Worm (Caenorhabditis elegans): ENCODE measurements around the gene vamp-7.

vamp-7 gene

DNA sequence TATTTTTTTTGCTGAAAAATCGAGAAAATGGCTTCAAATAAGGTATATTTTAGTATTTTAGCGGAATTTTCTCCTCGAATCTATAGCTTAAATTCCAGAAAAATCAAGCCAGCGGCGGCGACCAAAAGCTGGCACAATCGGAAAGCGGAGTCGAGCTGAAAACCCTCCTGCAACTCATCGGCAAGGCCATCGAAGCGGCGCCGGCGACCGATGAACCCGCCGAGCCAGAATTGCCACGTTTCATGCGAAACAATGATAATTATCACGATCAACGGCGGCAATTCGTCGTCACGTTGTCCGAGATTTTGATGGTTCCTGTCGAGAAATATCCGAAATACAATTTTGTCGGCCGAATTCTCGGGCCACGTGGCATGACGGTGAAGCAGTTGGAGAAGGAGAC is 2.6 kb downstream of the vamp-7 start, which contains the start of gene Y69A2AR.32:
TSS of gene Y69A2AR.32 (plus strand) at position 28 of the 400 bp plus-strand sequence.
- TF ChIP-seq ceh-22 (tag; optimal IDR thresholded peaks at IDR 0.05) (no peak), ceh-34 (tag; optimal IDR thresholded peaks at IDR 0.05) (no peak), tbx-7 (tag; optimal IDR thresholded peaks at IDR 0.05) (no peak), dmd-4 (tag; optimal IDR thresholded peaks at IDR 0.05; ENCODE audit: borderline replicate concordance) (no peak), ttx-3 (tag; optimal IDR thresholded peaks at IDR 0.05) (no peak), lin-11 (tag; optimal IDR thresholded peaks at IDR 0.05) (no peak), C08G9.2 (tag; optimal IDR thresholded peaks at IDR 0.05) (no peak), unc-86 (tag; optimal IDR thresholded peaks at IDR 0.05) (no peak), odd-2 (tag; optimal IDR thresholded peaks at IDR 0.05) (no peak), C38D4.7 (GFP tag; optimal IDR thresholded peaks at IDR 0.05) (no peak), ceh-24 (tag; optimal IDR thresholded peaks at IDR 0.05) (no peak), ceh-19 (GFP tag; optimal IDR thresholded peaks at IDR 0.05) (no peak), unc-55 (GFP tag; optimal IDR thresholded peaks at IDR 0.05) (no peak), zip-5 (tag; optimal IDR thresholded peaks at IDR 0.05) (no peak), tbx-2 (tag; optimal IDR thresholded peaks at IDR 0.05) (no peak), ceh-2 (tag; optimal IDR thresholded peaks at IDR 0.05) (no peak), hlh-13 (GFP tag; optimal IDR thresholded peaks at IDR 0.05) (no peak), ceh-48 (tag; optimal IDR thresholded peaks at IDR 0.05) (no peak)

DNA sequence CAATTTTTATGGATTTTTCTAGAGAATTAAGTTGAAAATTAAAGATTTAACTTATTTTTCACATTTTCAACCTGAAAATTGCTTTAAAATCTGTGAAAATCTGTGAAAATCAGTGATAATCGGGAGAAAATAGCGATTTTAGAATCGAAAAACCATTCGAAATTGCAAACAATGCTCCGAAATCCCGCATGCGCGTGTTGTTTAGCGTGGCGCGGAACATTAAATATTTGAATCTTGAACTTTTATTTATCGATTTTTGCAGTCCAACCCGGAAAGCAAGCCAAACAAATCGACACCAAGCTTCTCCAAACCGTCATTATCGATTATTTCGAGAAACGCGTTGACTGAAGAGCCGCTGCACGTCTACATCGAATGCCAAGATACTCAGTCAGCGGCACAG is 3.1 kb downstream of the vamp-7 start:
- no peak for TF ChIP-seq C38D4.7 (GFP tag; optimal IDR thresholded peaks at IDR 0.05)
- peak; percentile 19 for TF ChIP-seq ceh-48 (tag; optimal IDR thresholded peaks at IDR 0.05)
- no peak for TF ChIP-seq dmd-4 (tag; optimal IDR thresholded peaks at IDR 0.05; ENCODE audit: borderline replicate concordance)
- TF ChIP-seq unc-3 (GFP tag; conservative IDR thresholded peaks at IDR 0.05) = no peak
- no peak for TF ChIP-seq unc-3 (tag; optimal IDR thresholded peaks at IDR 0.05)
- TF ChIP-seq syd-9 (tag; optimal IDR thresholded peaks at IDR 0.05) = no peak
- TF ChIP-seq ceh-9 (tag; optimal IDR thresholded peaks at IDR 0.05) = no peak
- TF ChIP-seq ceh-18 (tag; optimal IDR thresholded peaks at IDR 0.05) = no peak

DNA sequence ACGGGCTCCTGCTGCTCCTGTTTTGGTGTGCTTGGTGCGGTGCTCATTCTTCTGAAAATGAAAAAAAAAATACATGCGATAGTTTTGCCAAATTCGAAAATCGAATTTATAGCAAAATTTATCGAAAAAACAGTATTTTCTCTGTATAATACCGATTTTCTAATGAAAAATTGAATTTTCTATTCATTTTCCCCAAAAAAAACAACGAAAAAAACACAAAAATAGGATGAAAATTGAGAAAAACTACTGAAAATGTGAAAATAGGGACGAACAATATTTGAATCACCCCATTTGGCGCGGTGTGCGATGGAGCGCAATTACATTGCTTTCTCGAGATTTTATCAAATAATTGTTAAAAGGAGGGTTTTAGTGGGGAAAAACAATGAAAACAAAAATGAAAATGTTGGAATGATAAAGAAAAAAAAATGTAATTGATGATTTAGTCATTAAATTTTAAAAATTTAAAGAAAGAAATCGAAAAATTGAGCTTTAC is 5.2 kb downstream of the vamp-7 start, which contains the start of gene Y69A2AR.28:
TSS of gene Y69A2AR.28 (minus strand) at position 51 of the 493 bp plus-strand sequence.
- TF ChIP-seq tbx-2 (tag; optimal IDR thresholded peaks at IDR 0.05) = no peak
- no peak for TF ChIP-seq pros-1 (tag; optimal IDR thresholded peaks at IDR 0.05)
- TF ChIP-seq npax-4 (tag; optimal IDR thresholded peaks at IDR 0.05) = no peak
- TF ChIP-seq unc-86 (tag; optimal IDR thresholded peaks at IDR 0.05) = no peak
- no peak for TF ChIP-seq F13H6.1 (tag; optimal IDR thresholded peaks at IDR 0.05)
- no peak for TF ChIP-seq ets-4 (tag; optimal IDR thresholded peaks at IDR 0.05)
- TF ChIP-seq hlh-13 (GFP tag; optimal IDR thresholded peaks at IDR 0.05) = no peak
- no peak for TF ChIP-seq sox-4 (tag; optimal IDR thresholded peaks at IDR 0.05)
- no peak for TF ChIP-seq ceh-45 (GFP tag; IDR thresholded peaks at IDR 0.05)
- TF ChIP-seq hlh-30 (tag; optimal IDR thresholded peaks at IDR 0.05; ENCODE audit: insufficient read depth) = no peak
- no peak for TF ChIP-seq C38D4.7 (GFP tag; optimal IDR thresholded peaks at IDR 0.05)
- no peak for TF ChIP-seq mec-3 (tag; optimal IDR thresholded peaks at IDR 0.05; ENCODE audit: borderline replicate concordance)
- TF ChIP-seq ceh-48 (tag; optimal IDR thresholded peaks at IDR 0.05) = no peak
- no peak for TF ChIP-seq K09A11.1 (tag; optimal IDR thresholded peaks at IDR 0.05; ENCODE audit: insufficient read depth)
- TF ChIP-seq fax-1 (tag; optimal IDR thresholded peaks at IDR 0.05) = no peak

DNA sequence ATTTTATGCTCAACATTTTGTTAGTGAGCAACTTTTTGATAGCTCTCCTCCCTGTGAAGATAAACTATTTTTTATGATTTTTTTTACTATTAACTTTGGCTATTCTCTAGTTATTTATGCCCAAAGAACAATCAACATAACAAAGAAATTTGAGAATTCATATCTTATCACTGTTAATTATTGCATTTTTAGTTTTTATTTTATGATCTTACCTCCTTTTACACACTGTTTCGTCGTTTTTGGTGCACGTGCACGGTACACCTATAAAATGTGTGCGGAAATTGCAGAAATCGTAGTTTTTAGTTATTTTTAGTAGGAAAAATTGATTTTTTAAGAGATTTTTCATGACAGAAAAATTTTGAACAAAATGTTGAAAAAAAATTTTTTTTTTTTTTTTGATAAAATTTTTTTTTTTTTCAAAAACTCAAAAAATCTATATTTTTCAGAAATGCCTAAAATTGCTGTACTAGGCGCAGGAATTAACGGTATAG is 5.9 kb downstream of the vamp-7 start, which contains the start of gene daao-1:
TSS of gene daao-1 (plus strand) at position 441 of the 491 bp plus-strand sequence.
- TF ChIP-seq sdc-2 (tag; optimal IDR thresholded peaks at IDR 0.05) (no peak), rnt-1 (tag; optimal IDR thresholded peaks at IDR 0.05) (no peak), gmeb-2 (tag; optimal IDR thresholded peaks at IDR 0.05) (no peak), ceh-2 (tag; optimal IDR thresholded peaks at IDR 0.05) (no peak), pha-4 (tag; optimal IDR thresholded peaks at IDR 0.05) (no peak), F13H6.1 (tag; optimal IDR thresholded peaks at IDR 0.05) (no peak), hlh-15 (tag; optimal IDR thresholded peaks at IDR 0.05) (no peak)

Data from whole organism, late embryonic.